Worm (Caenorhabditis elegans): ENCODE measurements around the gene F47D12.7.

Gene F47D12.7

ce11 chrIII:6341878-6342453 is 46.1 kb upstream of the F47D12.7 start, which contains the start of gene rpn-13:
Gene rpn-13 (minus strand): TSS chrIII:6341928.
- TF ChIP-seq Y95B8A.8 (GFP tag; IDR thresholded peaks at IDR 0.05) = no peak
- TF ChIP-seq nfya-2 (GFP tag; IDR thresholded peaks at IDR 0.05) = no peak
- no peak for TF ChIP-seq dox-1 (GFP tag; IDR thresholded peaks at IDR 0.05)
- TF ChIP-seq madf-6 (GFP tag; IDR thresholded peaks at IDR 0.05) = 0 out of 2 replicates have a peak, but pooled peaks have one; percentile 22
- peak; percentile 73 for TF ChIP-seq lsl-1 (GFP tag; optimal IDR thresholded peaks at IDR 0.05)
- TF ChIP-seq ceh-27 (GFP tag; optimal IDR thresholded peaks at IDR 0.05) = no peak
- TF ChIP-seq let-607 (tag; optimal IDR thresholded peaks at IDR 0.05) = no peak
- no peak for TF ChIP-seq F23B12.7 (tag; optimal IDR thresholded peaks at IDR 0.05; ENCODE audit: insufficient read depth)
- TF ChIP-seq cebp-1 (GFP tag; IDR thresholded peaks at IDR 0.05) = no peak
- TF ChIP-seq cebp-1 (tag; optimal IDR thresholded peaks at IDR 0.05) = peak; percentile 20
- TF ChIP-seq F33H1.4 (GFP tag; IDR thresholded peaks at IDR 0.05) = no peak
- no peak for TF ChIP-seq K12H6.12 (tag; optimal IDR thresholded peaks at IDR 0.05)
- no peak for TF ChIP-seq F49E8.2 (tag; optimal IDR thresholded peaks at IDR 0.05; ENCODE audit: insufficient read depth)
- TF ChIP-seq F52B5.7 (tag; optimal IDR thresholded peaks at IDR 0.05) = no peak
- TF ChIP-seq mel-28 (tag; optimal IDR thresholded peaks at IDR 0.05; ENCODE audit: borderline replicate concordance) = no peak
- TF ChIP-seq F22D6.2 (tag; optimal IDR thresholded peaks at IDR 0.05) = no peak
- no peak for TF ChIP-seq him-1 (tag; optimal IDR thresholded peaks at IDR 0.05)
- TF ChIP-seq nfyb-1 (GFP tag; IDR thresholded peaks at IDR 0.05) = no peak
- TF ChIP-seq rpc-1 (optimal IDR thresholded peaks at IDR 0.05) = no peak
- TF ChIP-seq rpc-1 (tag; optimal IDR thresholded peaks at IDR 0.05) = no peak
- TF ChIP-seq lag-1 (GFP tag; IDR thresholded peaks at IDR 0.05) = no peak
- TF ChIP-seq unc-62 (GFP tag; optimal IDR thresholded peaks at IDR 0.05) = no peak
- no peak for TF ChIP-seq bed-2 (GFP tag; IDR thresholded peaks at IDR 0.05)
- no peak for TF ChIP-seq nfya-1 (tag; optimal IDR thresholded peaks at IDR 0.05; ENCODE audit: borderline replicate concordance, insufficient read depth)
- no peak for TF ChIP-seq ztf-3 (GFP tag; optimal IDR thresholded peaks at IDR 0.05)
- TF ChIP-seq C06A6.2 (GFP tag; conservative IDR thresholded peaks at IDR 0.05) = no peak
- no peak for TF ChIP-seq nhr-80 (tag; optimal IDR thresholded peaks at IDR 0.05)
- TF ChIP-seq let-526 (GFP tag; IDR thresholded peaks at IDR 0.05) = no peak
- TF ChIP-seq aptf-3 (GFP tag; IDR thresholded peaks at IDR 0.05) = no peak
- TF ChIP-seq attf-5 (GFP tag; optimal IDR thresholded peaks at IDR 0.05) = peak; percentile 49
- no peak for TF ChIP-seq Y53F4B.3 (GFP tag; IDR thresholded peaks at IDR 0.05)
- no peak for TF ChIP-seq pha-4 (tag; optimal IDR thresholded peaks at IDR 0.05)
- peak; percentile 28 for TF ChIP-seq snpc-1.3 (tag; optimal IDR thresholded peaks at IDR 0.05; ENCODE audit: insufficient read depth)
- no peak for TF ChIP-seq F37B4.10 (GFP tag; IDR thresholded peaks at IDR 0.05)
- TF ChIP-seq akir-1 (GFP tag; optimal IDR thresholded peaks at IDR 0.05) = no peak
- no peak for TF ChIP-seq rcor-1 (GFP tag; IDR thresholded peaks at IDR 0.05)
- no peak for TF ChIP-seq F57C9.4 (tag; optimal IDR thresholded peaks at IDR 0.05)

- TF ChIP-seq efl-1 (GFP tag; optimal IDR thresholded peaks at IDR 0.05) (no peak), ekl-4 (GFP tag; IDR thresholded peaks at IDR 0.05) (peak; percentile 32; the same call in 1 of the 2 replicates), atf-7 (tag; optimal IDR thresholded peaks at IDR 0.05) (no peak), nhr-80 (tag; optimal IDR thresholded peaks at IDR 0.05) (peak; percentile 45), ceh-79 (tag; optimal IDR thresholded peaks at IDR 0.05) (no peak), gei-17 (GFP tag; optimal IDR thresholded peaks at IDR 0.05) (no peak), madf-3 (GFP tag; IDR thresholded peaks at IDR 0.05) (0 out of 2 replicates have a peak, but pooled peaks have one; percentile 36), ceh-40 (GFP tag; IDR thresholded peaks at IDR 0.05) (no peak), hmg-1.2 (GFP tag; IDR thresholded peaks at IDR 0.05) (0 out of 2 replicates have a peak, but pooled peaks have one; percentile 4)
These were observed 44.2 kb upstream of the F47D12.7 start, which contains the start of gene let-767 for ce11 chrIII:6339919-6340434. Gene let-767 (minus strand): TSS chrIII:6339969.
